Fruit fly (Drosophila melanogaster) whole organism, embryonic: ENCODE results near the gene CG8034.

ENCODE experiments used
- B-H1 ChIP-seq: fragments of 200-800 bp; sonication (Bioruptor generic); IDR thresholded peaks from 3 replicates; pipeline ENCODE4 v1.3.6; 2022; ENCODE audit warnings: missing biosample characterization, missing genetic modification characterization
- CG10267 ChIP-seq: fragments of 200-800 bp; sonication (Bioruptor generic); optimal IDR thresholded peaks from 2 replicates; lab custom pipeline; 2018; ENCODE audit warnings: missing biosample characterization, mild to moderate bottlenecking, missing genetic modification characterization, moderate library complexity
- CG11504 ChIP-seq: fragments of 200-800 bp; sonication (Bioruptor generic); optimal IDR thresholded peaks from 3 replicates; lab custom pipeline; 2019; ENCODE audit warnings: missing biosample characterization, mild to moderate bottlenecking, missing genetic modification characterization, moderate library complexity
- CG11695 ChIP-seq: fragments of 200-800 bp; sonication (Bioruptor generic); IDR thresholded peaks from 3 replicates; pipeline ENCODE4 v1.3.6; 2022; ENCODE audit warnings: missing biosample characterization, missing genetic modification characterization
- CG11723 ChIP-seq: fragments of 200-800 bp; sonication (Bioruptor generic); optimal IDR thresholded peaks from 2 replicates; lab custom pipeline; 2017; ENCODE audit warnings: missing biosample characterization, mild to moderate bottlenecking, missing genetic modification characterization
- CG12942 ChIP-seq: fragments of 200-800 bp; sonication (Bioruptor generic); optimal IDR thresholded peaks from 3 replicates; lab custom pipeline; 2016; ENCODE audit warnings: missing biosample characterization, missing genetic modification characterization
- CG14710 ChIP-seq: fragments of 200-800 bp; sonication (Bioruptor generic); optimal IDR thresholded peaks from 3 replicates; lab custom pipeline; 2019; ENCODE audit warnings: missing biosample characterization, mild to moderate bottlenecking, missing genetic modification characterization, moderate library complexity
- CG15696 ChIP-seq: fragments of 200-800 bp; sonication (Bioruptor generic); optimal IDR thresholded peaks from 2 replicates; lab custom pipeline; 2019; ENCODE audit warnings: missing biosample characterization, mild to moderate bottlenecking, missing genetic modification characterization, moderate library complexity
- CG1603 ChIP-seq: fragments of 200-800 bp; sonication (Bioruptor generic); optimal IDR thresholded peaks from 2 replicates; lab custom pipeline; 2019; ENCODE audit warnings: missing biosample characterization, mild to moderate bottlenecking, missing genetic modification characterization, moderate library complexity
- CG17328 ChIP-seq: fragments of 200-800 bp; sonication (Bioruptor generic); IDR thresholded peaks from 2 replicates; pipeline ENCODE4 v1.3.6; 2022; ENCODE audit warnings: missing biosample characterization, missing genetic modification characterization
- CG2116 ChIP-seq: fragments of 200-800 bp; sonication (Bioruptor generic); optimal IDR thresholded peaks from 3 replicates; lab custom pipeline; 2018; ENCODE audit warnings: missing biosample characterization, mild to moderate bottlenecking, missing genetic modification characterization
- CG2889 ChIP-seq: fragments of 200-800 bp; sonication (Bioruptor generic); IDR thresholded peaks from 3 replicates; pipeline ENCODE4 v1.3.6; 2022; ENCODE audit warnings: missing biosample characterization, missing genetic modification characterization
- CG30403 ChIP-seq: fragments of 200-800 bp; sonication (Bioruptor generic); optimal IDR thresholded peaks from 3 replicates; lab custom pipeline; 2016; ENCODE audit warnings: missing biosample characterization, missing genetic modification characterization
- CG6654 ChIP-seq: fragments of 200-800 bp; sonication (Bioruptor generic); optimal IDR thresholded peaks from 2 replicates; lab custom pipeline; 2017; ENCODE audit warnings: missing biosample characterization, mild to moderate bottlenecking, missing genetic modification characterization
- CG7271 ChIP-seq: fragments of 200-800 bp; sonication (Bioruptor generic); optimal IDR thresholded peaks from 2 replicates; lab custom pipeline; 2018; ENCODE audit warnings: missing biosample characterization, mild to moderate bottlenecking, missing genetic modification characterization, moderate library complexity
- CG7928 ChIP-seq: fragments of 200-800 bp; sonication (Bioruptor generic); optimal IDR thresholded peaks from 2 replicates; lab custom pipeline; 2017; ENCODE audit warnings: missing biosample characterization, mild to moderate bottlenecking, missing genetic modification characterization
- CG8388 ChIP-seq: fragments of 200-800 bp; sonication (Bioruptor generic); optimal IDR thresholded peaks from 2 replicates; lab custom pipeline; 2019; ENCODE audit warnings: missing biosample characterization, mild to moderate bottlenecking, missing genetic modification characterization, moderate library complexity
- CG8478 ChIP-seq: fragments of >200 bp; optimal IDR thresholded peaks from 2 replicates; lab custom pipeline; 2018
- CG9727 ChIP-seq: fragments of 200-800 bp; sonication (Bioruptor generic); optimal IDR thresholded peaks from 3 replicates; lab custom pipeline; 2017; ENCODE audit warnings: missing biosample characterization, mild to moderate bottlenecking, missing genetic modification characterization
- CG9932 ChIP-seq: fragments of 200-800 bp; sonication (Bioruptor generic); IDR thresholded peaks from 2 replicates; pipeline ENCODE4 v1.3.6; 2022; ENCODE audit warnings: missing biosample characterization, missing genetic modification characterization
- CTCF ChIP-seq: fragments of 200-800 bp; sonication (Bioruptor generic); optimal IDR thresholded peaks from 2 replicates; lab custom pipeline; 2017; ENCODE audit warnings: missing biosample characterization, mild to moderate bottlenecking, missing genetic modification characterization, moderate library complexity
- CoRest ChIP-seq: fragments of 200-800 bp; sonication (Bioruptor generic); optimal IDR thresholded peaks from 3 replicates; lab custom pipeline; 2018; ENCODE audit warnings: missing biosample characterization, mild to moderate bottlenecking, missing genetic modification characterization, moderate library complexity
- D19B ChIP-seq: fragments of 200-800 bp; sonication (Bioruptor generic); optimal IDR thresholded peaks from 2 replicates; lab custom pipeline; 2017; ENCODE audit warnings: missing biosample characterization, mild to moderate bottlenecking, missing genetic modification characterization
- Dref ChIP-seq: fragments of 200-800 bp; sonication (Bioruptor generic); IDR thresholded peaks from 2 replicates; pipeline ENCODE4 v1.3.6; 2022; ENCODE audit warnings: missing biosample characterization, missing genetic modification characterization
- HHEX ChIP-seq: fragments of 200-800 bp; sonication (Bioruptor generic); optimal IDR thresholded peaks from 3 replicates; lab custom pipeline; 2017; ENCODE audit warnings: missing biosample characterization, mild to moderate bottlenecking, missing genetic modification characterization, missing genetic modification reagents
- HmgZ ChIP-seq: fragments of 200-800 bp; sonication (Bioruptor generic); optimal IDR thresholded peaks from 2 replicates; lab custom pipeline; 2018; ENCODE audit warnings: missing biosample characterization, mild to moderate bottlenecking, missing genetic modification characterization
- Hmr ChIP-seq: fragments of 200-800 bp; sonication (Bioruptor generic); optimal IDR thresholded peaks from 3 replicates; lab custom pipeline; 2017; ENCODE audit warnings: mild to moderate bottlenecking, missing biosample characterization, missing genetic modification reagents, missing genetic modification characterization
- Hr3 ChIP-seq: fragments of 200-800 bp; sonication (Bioruptor generic); optimal IDR thresholded peaks from 3 replicates; lab custom pipeline; 2016; ENCODE audit warnings: missing biosample characterization, missing genetic modification characterization
- PHDP ChIP-seq: fragments of 200-800 bp; sonication (Bioruptor generic); optimal IDR thresholded peaks from 3 replicates; lab custom pipeline; 2018; ENCODE audit warnings: missing biosample characterization, mild to moderate bottlenecking, missing genetic modification characterization, moderate library complexity
- Ravus ChIP-seq: fragments of 200-800 bp; sonication (Bioruptor generic); IDR thresholded peaks from 2 replicates; pipeline ENCODE4 v1.3.6; 2022; ENCODE audit warnings: missing biosample characterization, missing genetic modification characterization
- Side ChIP-seq: fragments of 200-800 bp; sonication (Bioruptor generic); optimal IDR thresholded peaks from 2 replicates; lab custom pipeline; 2016; ENCODE audit warnings: missing biosample characterization, missing genetic modification characterization
- ato ChIP-seq: fragments of 200-800 bp; sonication (Bioruptor generic); IDR thresholded peaks from 2 replicates; pipeline ENCODE4 v1.3.6; 2022; ENCODE audit warnings: missing biosample characterization, missing genetic modification characterization; ENCODE audit not compliant: partially characterized antibody
- chinmo ChIP-seq: fragments of 200-800 bp; sonication (Bioruptor generic); IDR thresholded peaks from 4 replicates; pipeline ENCODE4 v1.3.6; 2022; ENCODE audit warnings: missing biosample characterization, missing genetic modification characterization; ENCODE audit not compliant: partially characterized antibody
- disco-r ChIP-seq: fragments of 200-800 bp; sonication (Bioruptor generic); optimal IDR thresholded peaks from 2 replicates; lab custom pipeline; 2016; ENCODE audit warnings: missing biosample characterization, missing genetic modification characterization
- dysf ChIP-seq: fragments of 200-800 bp; sonication (Bioruptor generic); IDR thresholded peaks from 3 replicates; pipeline ENCODE4 v1.3.6; 2022; ENCODE audit warnings: missing biosample characterization, missing genetic modification characterization
- ems ChIP-seq: fragments of 200-800 bp; sonication (Bioruptor generic); optimal IDR thresholded peaks from 3 replicates; lab custom pipeline; 2016; ENCODE audit warnings: missing biosample characterization, missing genetic modification characterization
- ewg ChIP-seq: fragments of 200-800 bp; sonication (Bioruptor generic); optimal IDR thresholded peaks from 3 replicates; lab custom pipeline; 2017; ENCODE audit warnings: mild to moderate bottlenecking, missing biosample characterization, missing genetic modification reagents, missing genetic modification characterization
- gfzf ChIP-seq: fragments of 200-800 bp; sonication (Bioruptor generic); optimal IDR thresholded peaks from 2 replicates; lab custom pipeline; 2016; ENCODE audit warnings: missing biosample characterization, mild to moderate bottlenecking, missing genetic modification characterization, moderate library complexity
- hth ChIP-seq: fragments of >200 bp; optimal IDR thresholded peaks from 2 replicates; lab custom pipeline; 2017; ENCODE audit warnings: inconsistent platforms
- lilli ChIP-seq: fragments of 200-800 bp; sonication (Bioruptor generic); optimal IDR thresholded peaks from 3 replicates; lab custom pipeline; 2016; ENCODE audit warnings: missing biosample characterization, missing genetic modification characterization
- nmo ChIP-seq: fragments of 200-800 bp; sonication (Bioruptor generic); optimal IDR thresholded peaks from 2 replicates; lab custom pipeline; 2018; ENCODE audit warnings: missing biosample characterization, mild to moderate bottlenecking, missing genetic modification characterization, moderate library complexity
- phol ChIP-seq: fragments of 200-800 bp; sonication (Bioruptor generic); optimal IDR thresholded peaks from 3 replicates; lab custom pipeline; 2018; ENCODE audit warnings: missing biosample characterization, mild to moderate bottlenecking, missing genetic modification characterization, moderate library complexity
- sna ChIP-seq: fragments of 200-800 bp; sonication (Bioruptor generic); IDR thresholded peaks from 2 replicates; pipeline ENCODE4 v1.3.6; 2022; ENCODE audit warnings: missing biosample characterization, missing genetic modification characterization; ENCODE audit not compliant: partially characterized antibody
- stc ChIP-seq: fragments of 200-800 bp; sonication (Bioruptor generic); IDR thresholded peaks from 2 replicates; pipeline ENCODE4 v1.3.6; 2022; ENCODE audit warnings: missing biosample characterization, missing genetic modification characterization
- tgo ChIP-seq: fragments of 200-800 bp; sonication (Bioruptor generic); IDR thresholded peaks from 3 replicates; pipeline ENCODE4 v1.3.6; 2022; ENCODE audit warnings: missing biosample characterization, missing genetic modification characterization
- tup ChIP-seq: fragments of 200-800 bp; sonication (Bioruptor generic); optimal IDR thresholded peaks from 2 replicates; lab custom pipeline; 2016; ENCODE audit warnings: missing biosample characterization, mild to moderate bottlenecking, missing genetic modification characterization, moderate library complexity
- tx ChIP-seq: fragments of 200-800 bp; sonication (Bioruptor generic); optimal IDR thresholded peaks from 2 replicates; lab custom pipeline; 2016; ENCODE audit warnings: missing biosample characterization, missing genetic modification characterization
- z ChIP-seq: fragments of 200-800 bp; sonication (Bioruptor generic); IDR thresholded peaks from 3 replicates; pipeline ENCODE4 v1.3.6; 2022; ENCODE audit warnings: missing biosample characterization, missing genetic modification characterization
- zf30C ChIP-seq: fragments of 200-800 bp; sonication (Bioruptor generic); optimal IDR thresholded peaks from 3 replicates; lab custom pipeline; 2018; ENCODE audit warnings: missing biosample characterization, mild to moderate bottlenecking, missing genetic modification characterization

The CG8034 gene

DNA sequence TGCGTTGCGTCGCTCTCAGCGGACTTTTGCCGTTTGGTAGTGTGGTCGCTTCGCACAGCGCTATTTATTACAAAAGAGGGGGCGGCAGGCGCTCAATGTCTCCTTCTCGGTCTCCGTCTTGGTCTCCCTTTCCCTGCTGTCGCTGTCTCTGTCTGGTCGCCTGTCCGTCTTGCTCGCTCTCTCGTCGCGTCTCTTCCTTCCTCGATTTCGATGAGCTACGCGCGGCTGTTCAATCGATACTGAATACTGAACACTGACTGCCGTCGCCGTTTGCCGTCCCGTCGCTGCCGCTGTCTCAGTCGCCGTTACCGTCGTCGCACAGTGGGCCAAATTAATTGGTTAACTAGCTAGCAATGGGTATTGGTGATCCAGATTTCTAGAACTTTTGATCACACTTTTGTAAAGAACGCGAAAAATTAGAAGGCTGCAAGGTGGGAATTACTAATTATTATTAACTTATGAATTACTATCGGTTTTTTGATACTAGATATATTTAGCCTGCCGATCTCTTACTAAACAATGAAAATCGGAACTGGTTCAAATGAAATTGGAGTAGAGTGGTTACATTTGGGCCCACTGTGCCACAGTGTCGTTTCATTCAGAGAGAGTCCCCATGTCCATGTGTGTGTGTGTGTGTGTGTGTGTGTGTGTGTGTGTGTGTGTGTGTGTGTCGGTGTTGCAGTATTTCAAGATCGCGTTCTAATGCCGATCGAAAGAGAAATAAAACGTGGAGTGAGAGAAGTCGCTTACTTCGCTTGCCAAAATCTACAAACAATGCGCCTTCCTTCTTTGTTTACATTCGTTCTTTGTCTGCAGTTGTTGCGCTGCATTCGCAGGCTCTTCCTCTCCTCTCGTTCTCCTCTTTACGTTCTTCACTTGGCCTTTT is at the start of gene CG8034 (continued):
- TF ChIP-seq PHDP (tag; lab: Kevin White, UChicago) = peak; percentile 97

DNA sequence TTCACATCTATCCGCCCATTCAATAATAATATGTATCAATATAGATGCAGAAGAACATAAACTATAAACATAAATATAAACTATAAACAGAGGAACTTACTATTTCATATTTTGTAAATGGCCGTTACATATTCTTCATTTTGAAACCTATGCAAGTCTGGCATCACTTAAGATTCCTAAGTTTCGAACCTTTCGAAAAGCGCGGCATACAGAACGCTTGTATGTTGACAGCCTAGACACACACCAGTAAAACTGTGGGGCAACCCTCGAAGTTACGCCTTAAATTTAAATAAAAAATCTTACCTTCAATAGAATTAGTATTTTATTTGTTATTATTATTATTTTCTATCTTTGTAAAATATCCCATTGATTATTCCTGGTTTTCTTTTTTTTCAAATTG is 28.8 kb upstream of the CG8034 start:
- TF ChIP-seq CG30403 (no peak), CG8388 (GFP tag; lab: Kevin White, UChicago) (no peak), CG10267 (peak; percentile 15), sna (GFP tag; lab: Robert Waterston, UW) (no peak), phol (peak; percentile 28), lilli (GFP tag; lab: Kevin White, UChicago) (no peak), D19B (no peak), nmo (GFP tag; lab: Kevin White, UChicago) (peak; percentile 1), ems (GFP tag; lab: Kevin White, UChicago) (no peak), HHEX (GFP tag; lab: Kevin White, UChicago) (no peak), disco-r (no peak), tgo (no peak), CG2889 (GFP tag; lab: Robert Waterston, UW) (no peak), z (GFP tag; lab: Robert Waterston, UW) (no peak), hth (lab: Kevin White, UChicago) (no peak), Hmr (GFP tag; lab: Kevin White, UChicago) (peak; percentile 42), CG7928 (GFP tag; lab: Kevin White, UChicago) (no peak), stc (GFP tag; lab: Robert Waterston, UW) (no peak), CoRest (tag; lab: Kevin White, UChicago) (peak; percentile 39), ato (GFP tag; lab: Robert Waterston, UW) (no peak), Hr3 (no peak), CG7271 (tag; lab: Kevin White, UChicago) (no peak), zf30C (GFP tag; lab: Kevin White, UChicago) (peak; percentile 14), CG9727 (GFP tag; lab: Kevin White, UChicago) (no peak), CG9932 (no peak), Ravus (GFP tag; lab: Robert Waterston, UW) (no peak), CG8478 (lab: Kevin White, UChicago) (no peak), CTCF (GFP tag; lab: Kevin White, UChicago) (peak; percentile 83), Dref (GFP tag; lab: Robert Waterston, UW) (no peak), CG14710 (peak; percentile 12), gfzf (GFP tag; lab: Kevin White, UChicago) (peak; percentile 40), tx (GFP tag; lab: Kevin White, UChicago) (no peak), CG1603 (tag; lab: Kevin White, UChicago) (peak; percentile 30), CG2116 (GFP tag; lab: Kevin White, UChicago) (peak; percentile 37), chinmo (GFP tag; lab: Robert Waterston, UW) (no peak), ewg (GFP tag; lab: Kevin White, UChicago) (no peak), CG6654 (no peak), dysf (GFP tag; lab: Robert Waterston, UW) (no peak), tup (GFP tag; lab: Kevin White, UChicago) (no peak), CG11723 (GFP tag; lab: Kevin White, UChicago) (no peak), HmgZ (tag; lab: Kevin White, UChicago) (peak; percentile 37), Side (GFP tag; lab: Kevin White, UChicago) (no peak), CG11504 (tag; lab: Kevin White, UChicago) (no peak), B-H1 (GFP tag; lab: Robert Waterston, UW) (no peak), CG15696 (tag; lab: Kevin White, UChicago) (no peak), CG12942 (no peak), CG11695 (GFP tag; lab: Robert Waterston, UW) (no peak), CG17328 (GFP tag; lab: Robert Waterston, UW) (no peak)
